Fruit fly (Drosophila melanogaster) whole organism, pupa: ENCODE data around the gene CG42512.

Experiments used
- CG10348 ChIP-seq: fragments of 200-800 bp; sonication (Bioruptor generic); IDR thresholded peaks from 2 replicates; pipeline ENCODE4 v1.3.6; 2022; ENCODE audit warnings: missing biosample characterization, missing genetic modification characterization
- CG12605 ChIP-seq: fragments of 200-800 bp; sonication (Bioruptor generic); IDR thresholded peaks from 2 replicates; pipeline ENCODE4 v1.3.6; 2022; ENCODE audit warnings: missing biosample characterization, missing genetic modification characterization
- CG13204 ChIP-seq: fragments of 200-800 bp; sonication (Bioruptor generic); optimal IDR thresholded peaks from 2 replicates; lab custom pipeline; 2018; ENCODE audit warnings: missing biosample characterization, mild to moderate bottlenecking, missing genetic modification characterization, moderate library complexity
- CG14655 ChIP-seq: fragments of 200-800 bp; sonication (Bioruptor generic); optimal IDR thresholded peaks from 3 replicates; lab custom pipeline; 2017; ENCODE audit warnings: mild to moderate bottlenecking, missing biosample characterization, missing genetic modification reagents, missing genetic modification characterization
- CG15710 ChIP-seq: fragments of 200-800 bp; sonication (Bioruptor generic); optimal IDR thresholded peaks from 2 replicates; lab custom pipeline; 2018; ENCODE audit warnings: missing biosample characterization, mild to moderate bottlenecking, missing genetic modification characterization, moderate library complexity
- CG17806 ChIP-seq: fragments of 200-800 bp; sonication (Bioruptor generic); optimal IDR thresholded peaks from 2 replicates; lab custom pipeline; 2018; ENCODE audit warnings: missing biosample characterization, mild to moderate bottlenecking, missing genetic modification characterization, moderate library complexity
- CG32121 ChIP-seq: fragments of 200-800 bp; sonication (Bioruptor generic); IDR thresholded peaks from 2 replicates; pipeline ENCODE4 v1.3.6; 2022; ENCODE audit warnings: missing biosample characterization, missing genetic modification characterization
- CG34367 ChIP-seq: fragments of 200-800 bp; sonication (Bioruptor generic); optimal IDR thresholded peaks from 2 replicates; lab custom pipeline; 2018; ENCODE audit warnings: missing biosample characterization, mild to moderate bottlenecking, missing genetic modification characterization
- CG4496 ChIP-seq: fragments of 200-800 bp; sonication (Bioruptor generic); IDR thresholded peaks from 3 replicates; pipeline ENCODE4 v1.3.6; 2022; ENCODE audit warnings: missing biosample characterization, missing genetic modification characterization
- CG8159 ChIP-seq: fragments of 200-800 bp; sonication (Bioruptor generic); optimal IDR thresholded peaks from 3 replicates; lab custom pipeline; 2018; ENCODE audit warnings: missing biosample characterization, mild to moderate bottlenecking, missing genetic modification characterization, moderate library complexity
- CG8301 ChIP-seq: fragments of 200-800 bp; sonication (Bioruptor generic); optimal IDR thresholded peaks from 2 replicates; lab custom pipeline; 2018; ENCODE audit warnings: missing biosample characterization, mild to moderate bottlenecking, missing genetic modification characterization
- CG9948 ChIP-seq: fragments of 200-800 bp; sonication (Bioruptor generic); optimal IDR thresholded peaks from 2 replicates; lab custom pipeline; 2018; ENCODE audit warnings: missing biosample characterization, mild to moderate bottlenecking, missing genetic modification characterization, moderate library complexity
- D1 ChIP-seq: fragments of 200-800 bp; sonication (Bioruptor generic); optimal IDR thresholded peaks from 2 replicates; lab custom pipeline; 2018; ENCODE audit warnings: missing biosample characterization, mild to moderate bottlenecking, missing genetic modification characterization, moderate library complexity
- EcR ChIP-seq: fragments of 200-800 bp; sonication (Bioruptor generic); optimal IDR thresholded peaks from 3 replicates; lab custom pipeline; 2019; ENCODE audit warnings: missing biosample characterization, missing genetic modification characterization, mild to moderate bottlenecking, moderate library complexity, missing genetic modification reagents
- Ets98B ChIP-seq: fragments of 200-800 bp; sonication (Bioruptor generic); IDR thresholded peaks from 2 replicates; pipeline ENCODE4 v1.3.6; 2022; ENCODE audit warnings: missing biosample characterization, missing genetic modification characterization
- Pif1A ChIP-seq: fragments of 200-800 bp; sonication (Bioruptor generic); optimal IDR thresholded peaks from 3 replicates; lab custom pipeline; 2016; ENCODE audit warnings: missing biosample characterization, missing genetic modification characterization
- Pif1B ChIP-seq: fragments of 200-800 bp; sonication (Bioruptor generic); optimal IDR thresholded peaks from 3 replicates; lab custom pipeline; 2016; ENCODE audit warnings: missing biosample characterization, missing genetic modification characterization
- Snoo ChIP-seq: fragments of 200-800 bp; sonication (Bioruptor generic); optimal IDR thresholded peaks from 3 replicates; lab custom pipeline; 2017; ENCODE audit warnings: missing biosample characterization, mild to moderate bottlenecking, missing genetic modification characterization, inconsistent platforms
- fd96Ca ChIP-seq: fragments of 200-800 bp; sonication (Bioruptor generic); IDR thresholded peaks from 3 replicates; pipeline ENCODE4 v1.3.6; 2022; ENCODE audit warnings: missing biosample characterization, missing genetic modification characterization
- gl ChIP-seq: fragments of 200-800 bp; sonication (Bioruptor generic); optimal IDR thresholded peaks from 2 replicates; lab custom pipeline; 2018; ENCODE audit warnings: missing biosample characterization, mild to moderate bottlenecking, missing genetic modification characterization
- rn ChIP-seq: fragments of 200-800 bp; sonication (Bioruptor generic); IDR thresholded peaks from 2 replicates; pipeline ENCODE4 v1.3.6; 2022; ENCODE audit warnings: missing biosample characterization, missing genetic modification characterization

The CG42512 gene

DNA sequence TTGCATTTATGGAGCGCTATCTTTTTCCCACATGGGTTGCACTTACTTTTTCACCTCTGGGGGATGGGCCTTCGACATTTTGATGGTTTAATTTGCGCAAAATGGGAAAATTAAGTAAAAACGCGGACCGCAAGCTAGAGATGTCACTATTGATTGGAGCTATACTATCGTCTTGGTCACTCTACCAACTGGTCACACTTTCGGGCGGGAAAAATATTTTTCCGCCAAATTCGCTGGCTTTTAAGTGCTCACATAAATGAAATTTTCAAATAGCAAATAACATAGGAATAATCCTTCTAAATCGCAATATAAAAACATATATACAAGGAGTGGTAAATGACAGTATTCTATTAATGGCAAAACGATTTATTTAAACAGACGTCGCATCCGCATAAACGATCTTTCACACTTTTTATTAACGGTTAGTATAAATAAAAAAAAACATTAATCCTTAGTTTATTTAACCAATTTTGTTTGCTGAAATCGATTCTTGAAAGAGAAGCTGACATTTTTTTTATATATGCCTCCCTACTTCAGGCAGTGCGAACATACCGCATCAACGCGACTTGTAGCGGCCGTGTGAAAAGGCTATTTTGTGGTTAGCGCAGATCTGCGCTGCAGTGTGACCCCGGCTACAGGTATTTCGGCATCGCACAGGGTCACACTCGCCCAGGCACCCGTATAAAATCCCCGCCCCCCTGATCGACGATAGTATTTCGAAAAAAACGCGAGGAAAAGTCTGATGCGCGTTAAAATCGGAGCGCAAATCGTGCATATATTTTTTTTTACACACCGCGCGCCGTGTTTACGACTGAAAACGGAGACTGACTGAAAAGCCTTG is 10.7 kb upstream of the CG42512 start, which contains the start of the genes SNRPG and mthl1:
SNRPG (minus strand) TSS at position 160 of the 841 bp plus-strand sequence.
mthl1 (plus strand) TSS at position 709 of the 841 bp plus-strand sequence.
- TF ChIP-seq EcR (GFP tag; lab: Kevin White, UChicago) (peak; percentile 18), CG34367 (tag; lab: Kevin White, UChicago) (peak; percentile 71), gl (no peak), CG8159 (tag; lab: Kevin White, UChicago) (peak; percentile 71), CG12605 (GFP tag; lab: Robert Waterston, UW) (peak; percentile 83), Ets98B (peak; percentile 92), CG9948 (tag; lab: Kevin White, UChicago) (peak; percentile 71), CG14655 (GFP tag; lab: Kevin White, UChicago) (peak; percentile 83), Pif1A (peak; percentile 72), CG17806 (tag; lab: Kevin White, UChicago) (peak; percentile 79), CG15710 (tag; lab: Kevin White, UChicago) (peak; percentile 79), Pif1B (GFP tag; lab: Kevin White, UChicago) (peak; percentile 38), CG8301 (peak; percentile 72), CG13204 (no peak), rn (GFP tag; lab: Robert Waterston, UW) (peak; percentile 88), CG4496 (peak; percentile 98), Snoo (tag; lab: Kevin White, UChicago) (no peak), CG10348 (peak; percentile 74), CG32121 (peak; percentile 90), fd96Ca (peak; percentile 91), D1 (no peak)

DNA sequence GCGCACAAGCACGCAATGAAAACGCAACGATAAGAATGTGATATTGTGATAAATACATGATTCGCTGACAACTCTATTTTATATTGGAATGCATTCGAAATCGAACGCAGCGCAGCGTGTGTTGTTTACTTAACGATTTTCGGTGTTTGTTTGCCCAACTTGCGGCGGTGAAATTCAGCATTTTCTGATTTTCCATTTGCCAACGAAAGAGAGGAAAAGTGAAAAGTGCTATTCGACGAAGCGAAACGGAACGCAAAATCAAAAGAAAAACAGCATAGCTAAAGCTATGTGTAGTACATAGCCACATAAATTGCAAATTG is 10.1 kb upstream of the CG42512 start:
- no peak for TF ChIP-seq D1
- no peak for TF ChIP-seq Ets98B

DNA sequence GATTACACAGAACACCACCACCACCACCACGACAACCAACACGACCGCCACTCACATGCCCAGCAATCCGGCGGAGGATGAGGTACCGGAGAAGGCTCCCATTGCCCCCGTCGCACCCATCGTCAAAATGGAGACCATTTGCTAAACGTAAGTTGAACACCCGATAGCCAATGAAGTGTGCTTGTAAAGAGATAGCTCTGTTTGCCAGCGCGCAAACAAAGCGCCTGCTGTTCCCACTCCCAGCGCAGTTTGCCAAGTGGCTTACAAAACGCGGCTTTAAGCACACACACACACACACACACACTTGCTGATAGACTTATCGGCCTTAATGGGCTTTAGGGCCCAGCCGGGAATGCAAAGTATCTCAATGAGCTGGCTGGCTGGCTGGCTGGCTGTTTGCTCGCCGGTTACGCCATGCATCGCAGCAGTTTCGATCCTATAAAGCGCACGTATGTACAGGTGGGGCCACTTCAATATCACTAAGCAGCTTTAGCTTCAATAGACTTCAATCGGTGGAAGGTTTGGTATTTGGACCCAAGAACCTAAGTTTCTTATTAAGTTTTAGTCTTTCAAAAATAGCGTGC is 7.7 kb upstream of the CG42512 start:
- TF ChIP-seq Snoo (tag; lab: Kevin White, UChicago) (no peak), CG12605 (GFP tag; lab: Robert Waterston, UW) (no peak), fd96Ca (no peak), CG13204 (peak; percentile 22), EcR (GFP tag; lab: Kevin White, UChicago) (peak; percentile 80), CG9948 (tag; lab: Kevin White, UChicago) (no peak), D1 (no peak), CG17806 (tag; lab: Kevin White, UChicago) (no peak), gl (no peak)

DNA sequence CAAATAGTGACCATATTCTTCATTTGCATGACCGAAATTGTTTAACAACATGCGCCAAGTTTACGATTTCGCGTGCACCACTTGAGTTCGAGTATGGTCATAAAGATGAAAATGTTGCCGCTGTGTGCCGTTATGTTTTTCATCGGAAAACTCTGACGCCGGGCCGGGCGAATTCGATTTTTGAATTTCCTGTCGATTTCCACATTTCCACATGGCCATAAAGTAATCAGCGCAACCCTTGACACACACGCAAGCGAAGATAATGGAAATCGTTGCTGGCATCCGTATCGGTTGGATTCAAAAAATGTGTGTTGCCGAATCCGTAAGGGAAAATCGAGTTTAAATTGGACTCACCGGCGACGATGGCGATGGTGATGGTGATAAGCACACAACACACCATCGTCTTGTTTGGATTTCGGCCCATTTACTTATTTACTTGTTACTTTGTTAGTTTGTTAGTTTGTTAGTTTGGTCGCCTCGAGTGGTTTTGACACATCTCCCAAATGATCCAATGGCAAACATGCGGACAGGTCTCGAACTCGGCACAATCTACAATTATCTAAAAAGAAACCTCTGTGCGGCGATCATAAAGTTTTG is 6.5 kb upstream of the CG42512 start:
- TF ChIP-seq Pif1B (GFP tag; lab: Kevin White, UChicago) (no peak), CG8301 (no peak), Ets98B (no peak)

DNA sequence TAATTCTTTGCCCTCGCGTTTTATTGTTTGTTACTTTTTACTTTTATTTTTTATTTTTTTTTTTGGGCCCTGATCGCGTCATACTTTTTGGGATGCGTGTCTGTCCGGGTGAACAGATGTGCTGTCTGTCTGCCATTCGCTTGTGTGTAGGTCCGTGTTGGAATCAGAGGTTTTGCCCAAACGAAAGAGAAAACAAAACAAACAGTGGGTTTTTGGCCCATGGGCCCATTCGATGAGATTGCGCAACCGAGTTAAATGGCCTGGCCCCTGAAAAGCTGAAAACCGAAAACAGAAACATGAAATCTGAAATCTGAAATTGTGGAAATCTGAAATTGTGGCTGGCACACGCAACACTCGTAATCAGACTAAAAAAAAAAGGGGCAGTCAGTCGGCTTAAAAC is 5.7 kb upstream of the CG42512 start:
- no peak for TF ChIP-seq rn (GFP tag; lab: Robert Waterston, UW)
- TF ChIP-seq CG8301 = no peak
- no peak for TF ChIP-seq Ets98B
- no peak for TF ChIP-seq CG4496
- no peak for TF ChIP-seq CG34367 (tag; lab: Kevin White, UChicago)
- no peak for TF ChIP-seq D1
- TF ChIP-seq CG9948 (tag; lab: Kevin White, UChicago) = no peak
- no peak for TF ChIP-seq CG15710 (tag; lab: Kevin White, UChicago)
- no peak for TF ChIP-seq CG14655 (GFP tag; lab: Kevin White, UChicago)

DNA sequence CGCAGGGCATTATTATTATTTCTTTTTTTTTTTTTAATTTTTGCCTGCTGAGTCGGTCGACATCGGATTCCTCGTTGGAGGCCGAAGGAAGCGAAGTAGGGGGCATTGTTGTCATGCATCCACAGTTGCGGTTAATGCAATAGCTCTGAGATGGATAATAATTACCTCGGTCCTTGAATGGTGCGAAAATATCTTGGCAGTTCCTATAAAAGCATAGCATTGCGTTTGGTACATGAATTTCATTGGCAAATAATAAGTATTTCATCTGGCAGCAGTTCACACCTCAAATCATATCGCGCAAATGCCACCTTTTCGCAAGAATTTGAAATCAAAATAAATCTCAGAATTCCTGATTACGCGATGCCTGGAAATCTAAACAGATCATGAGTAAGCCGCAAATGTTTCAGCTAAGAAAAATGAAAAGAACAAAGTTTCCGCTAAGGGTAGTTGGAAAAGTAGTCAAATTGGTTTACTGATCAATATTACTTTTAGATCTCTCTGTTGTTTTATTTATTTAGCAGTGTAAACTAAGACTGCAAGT is 4.0 kb upstream of the CG42512 start:
- TF ChIP-seq CG8159 (tag; lab: Kevin White, UChicago) (peak; percentile 36), CG13204 (no peak), CG15710 (tag; lab: Kevin White, UChicago) (peak; percentile 18), CG9948 (tag; lab: Kevin White, UChicago) (peak; percentile 38), Snoo (tag; lab: Kevin White, UChicago) (peak; percentile 30)
